Worm (Caenorhabditis elegans) whole organism, L3 larva: Measurements from ENCODE around the gene fos-1.

ENCODE experiments used
- egl-27 ChIP-seq: sonication (generic microtip); optimal IDR thresholded peaks from 4 replicates; lab custom pipeline; 2017; ENCODE audit warnings: missing biosample characterization, missing genetic modification reagents, missing genetic modification characterization
- nhr-11 ChIP-seq: fragments of 150-350 bp; optimal IDR thresholded peaks from 2 replicates; lab custom pipeline; 2014; ENCODE audit warnings: missing biosample characterization, missing genetic modification characterization
- pha-4 ChIP-seq: fragments of 150-350 bp; optimal IDR thresholded peaks from 2 replicates; lab custom pipeline; 2014; ENCODE audit warnings: missing biosample characterization, missing genetic modification reagents, missing genetic modification characterization
- pqm-1 ChIP-seq: fragments of 150-350 bp; optimal IDR thresholded peaks from 2 replicates; lab custom pipeline; 2017; ENCODE audit warnings: missing biosample characterization, missing genetic modification characterization, inconsistent platforms

- TF ChIP-seq pqm-1 (tag; lab: Kevin White, UChicago) (no peak), pha-4 (tag; lab: Kevin White, UChicago) (peak; percentile 26), egl-27 (no peak), nhr-11 (no peak)
Observed at ce11 chrV:6044853-6045594, 41.6 kb downstream of the fos-1 start, which contains the start of gene R01B10.3.
